Worm (Caenorhabditis elegans): ENCODE data around the gene adt-3.

Gene adt-3

DNA sequence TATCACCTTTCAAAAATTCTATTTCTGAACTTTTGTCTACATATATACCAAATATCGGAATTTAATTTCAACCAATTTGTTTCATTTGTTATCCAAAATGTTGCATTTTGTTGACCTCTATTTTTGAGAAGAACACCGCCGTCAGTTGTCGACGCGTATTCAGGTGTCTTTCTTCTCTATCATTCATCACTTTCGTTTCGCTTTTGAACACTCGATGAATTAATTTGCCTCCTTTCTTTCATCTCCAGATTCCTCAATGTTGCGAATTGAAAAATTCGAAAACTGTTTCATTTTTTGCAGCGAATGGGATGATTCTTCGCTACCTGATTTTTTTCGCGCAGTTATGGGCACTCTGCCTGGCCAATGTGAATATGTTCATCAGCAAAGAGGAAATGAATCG, 26.8 kb downstream of the adt-3 start, which contains the start of gene lin-18:
TSS of gene lin-18 (plus strand) at position 301 of the 400 bp plus-strand sequence.
- TF ChIP-seq ceh-63 (GFP tag; optimal IDR thresholded peaks at IDR 0.05) (no peak), lir-3 (tag; optimal IDR thresholded peaks at IDR 0.05; ENCODE audit: poor library complexity) (no peak), sup-37 (GFP tag; optimal IDR thresholded peaks at IDR 0.05) (no peak), nhr-90 (tag; optimal IDR thresholded peaks at IDR 0.05; ENCODE audit: poor library complexity) (no peak), blmp-1 (tag; optimal IDR thresholded peaks at IDR 0.05) (peak; percentile 49), sptf-1 (tag; optimal IDR thresholded peaks at IDR 0.05) (no peak), pax-3 (tag; optimal IDR thresholded peaks at IDR 0.05) (no peak)

ce11 chrX:3959221-3959620, 27.8 kb downstream of the adt-3 start:
- TF ChIP-seq isw-1 (GFP tag; IDR thresholded peaks at IDR 0.05): no peak
- TF ChIP-seq ceh-63 (GFP tag; optimal IDR thresholded peaks at IDR 0.05): no peak
- TF ChIP-seq fkh-4 (tag; optimal IDR thresholded peaks at IDR 0.05; ENCODE audit: borderline replicate concordance): no peak
- no peak for TF ChIP-seq vab-15 (tag; optimal IDR thresholded peaks at IDR 0.05)
- TF ChIP-seq hlh-17 (GFP tag; optimal IDR thresholded peaks at IDR 0.05; ENCODE audit: borderline replicate concordance): no peak
- peak; percentile 34 for TF ChIP-seq rnt-1 (tag; optimal IDR thresholded peaks at IDR 0.05)
- TF ChIP-seq unc-62 (GFP tag; optimal IDR thresholded peaks at IDR 0.05): no peak
- TF ChIP-seq lin-14 (GFP tag; optimal IDR thresholded peaks at IDR 0.05): peak; percentile 33
- no peak for TF ChIP-seq nhr-47 (tag; optimal IDR thresholded peaks at IDR 0.05)

- TF ChIP-seq lin-35 (GFP tag; optimal IDR thresholded peaks at IDR 0.05) (no peak), nhr-71 (tag; optimal IDR thresholded peaks at IDR 0.05) (peak; percentile 9), lin-39 (tag; optimal IDR thresholded peaks at IDR 0.05) (no peak), fkh-8 (tag; optimal IDR thresholded peaks at IDR 0.05) (no peak), nhr-19 (GFP tag; conservative IDR thresholded peaks at IDR 0.05) (no peak), unc-62 (GFP tag; optimal IDR thresholded peaks at IDR 0.05) (no peak), hlh-17 (GFP tag; optimal IDR thresholded peaks at IDR 0.05; ENCODE audit: borderline replicate concordance) (no peak), C04F5.9 (tag; optimal IDR thresholded peaks at IDR 0.05) (no peak), dpl-1 (GFP tag; optimal IDR thresholded peaks at IDR 0.05) (no peak), pag-3 (tag; optimal IDR thresholded peaks at IDR 0.05; ENCODE audit: borderline replicate concordance, insufficient read depth) (no peak), dsc-1 (tag; optimal IDR thresholded peaks at IDR 0.05) (no peak), nhr-237 (tag; optimal IDR thresholded peaks at IDR 0.05) (no peak), sox-4 (tag; optimal IDR thresholded peaks at IDR 0.05) (no peak), nhr-11 (tag; optimal IDR thresholded peaks at IDR 0.05) (no peak), unc-130 (tag; optimal IDR thresholded peaks at IDR 0.05) (no peak), jun-1 (tag; optimal IDR thresholded peaks at IDR 0.05) (no peak), rnt-1 (tag; optimal IDR thresholded peaks at IDR 0.05) (peak; percentile 20), elt-2 (tag; optimal IDR thresholded peaks at IDR 0.05) (no peak), lin-14 (GFP tag; optimal IDR thresholded peaks at IDR 0.05) (peak; percentile 62), hpl-2 (GFP tag; optimal IDR thresholded peaks at IDR 0.05) (no peak), C34B4.2 (tag; optimal IDR thresholded peaks at IDR 0.05) (no peak), sup-37 (GFP tag; optimal IDR thresholded peaks at IDR 0.05) (no peak), ama-1 (optimal IDR thresholded peaks at IDR 0.05) (no peak), fkh-10 (GFP tag; optimal IDR thresholded peaks at IDR 0.05) (peak; percentile 80)
Observed at ce11 chrX:3960345-3960744, 28.9 kb downstream of the adt-3 start.

- TF ChIP-seq elt-3 (tag; optimal IDR thresholded peaks at IDR 0.05): no peak
- no peak for TF ChIP-seq sup-37 (GFP tag; optimal IDR thresholded peaks at IDR 0.05)
- TF ChIP-seq alr-1 (tag; optimal IDR thresholded peaks at IDR 0.05; ENCODE audit: borderline replicate concordance): no peak
- no peak for TF ChIP-seq unc-98 (GFP tag; IDR thresholded peaks at IDR 0.05)
- TF ChIP-seq mep-1 (tag; optimal IDR thresholded peaks at IDR 0.05): no peak
- TF ChIP-seq nhr-47 (tag; optimal IDR thresholded peaks at IDR 0.05): no peak
- no peak for TF ChIP-seq nhr-90 (tag; optimal IDR thresholded peaks at IDR 0.05; ENCODE audit: poor library complexity)
- no peak for TF ChIP-seq unc-130 (tag; optimal IDR thresholded peaks at IDR 0.05)
- no peak for TF ChIP-seq egl-13 (tag; optimal IDR thresholded peaks at IDR 0.05)
- no peak for TF ChIP-seq vab-15 (tag; optimal IDR thresholded peaks at IDR 0.05)
- TF ChIP-seq hpl-2 (GFP tag; optimal IDR thresholded peaks at IDR 0.05): no peak
Observed at ce11 chrX:3966332-3966731, 34.9 kb downstream of the adt-3 start, which contains the start of gene C16B8.2. TSS of gene C16B8.2 (minus strand) at chrX:3966432.

Data from whole organism, L1 larva.